Fruit fly (Drosophila melanogaster) whole organism: Measurements from ENCODE around the gene flr.

Source experiments
- CG8478 ChIP-seq: fragments of >200 bp; optimal IDR thresholded peaks from 2 replicates; lab custom pipeline; 2018; ENCODE audit warnings: inconsistent platforms
- Dll ChIP-seq: fragments of >200 bp; optimal IDR thresholded peaks from 2 replicates; lab custom pipeline; 2017
- EcR ChIP-seq, 2 experiments: fragments of >200 bp; optimal IDR thresholded peaks; 2 replicates each; lab custom pipeline; 2017; ENCODE audit warnings: missing biosample characterization in 2 of 2, missing genetic modification characterization in 2 of 2, missing genetic modification reagents in 2 of 2
- pan ChIP-seq: fragments of >200 bp; optimal IDR thresholded peaks from 2 replicates; lab custom pipeline; 2017
- psq ChIP-seq: fragments of >200 bp; optimal IDR thresholded peaks from 2 replicates; lab custom pipeline; 2017
- usp ChIP-seq: fragments of >200 bp; optimal IDR thresholded peaks from 2 replicates; lab custom pipeline; 2017; ENCODE audit warnings: missing biosample characterization, missing genetic modification characterization, mixed read lengths

- no peak for TF ChIP-seq psq
- TF ChIP-seq CG8478 (lab: Kevin White, UChicago): no peak
- TF ChIP-seq pan (lab: Kevin White, UChicago): no peak
- no peak for TF ChIP-seq EcR (GFP tag; optimal IDR thresholded peaks at IDR 0.05; lab: Kevin White, UChicago)
- no peak for TF ChIP-seq usp
- no peak for TF ChIP-seq Dll (lab: Kevin White, UChicago)
These were observed 22.6 kb downstream of the flr start, which contains the start of gene CG10713 for dm6 chr3L:13435170-13435727.
